Fruit fly (Drosophila melanogaster) whole organism, embryonic: ENCODE results near the gene CG33325.
A peak's percentile ranks its signal among the peaks of the same experiment; 100 is the strongest.

Experiments used
- Abd-B ChIP-seq: fragments of 200-800 bp; sonication (Bioruptor generic); optimal IDR thresholded peaks from 2 replicates; lab custom pipeline; 2018; ENCODE audit warnings: missing biosample characterization, mild to moderate bottlenecking, missing genetic modification characterization, moderate library complexity
- Asciz ChIP-seq: fragments of 200-800 bp; sonication (Bioruptor generic); optimal IDR thresholded peaks from 2 replicates; lab custom pipeline; 2017; ENCODE audit warnings: missing biosample characterization, mild to moderate bottlenecking, missing genetic modification characterization, missing genetic modification reagents
- Atf3 ChIP-seq: fragments of 200-800 bp; sonication (Bioruptor generic); optimal IDR thresholded peaks from 3 replicates; lab custom pipeline; 2016; ENCODE audit warnings: missing biosample characterization, missing genetic modification characterization
- Blimp-1 ChIP-seq: fragments of 200-800 bp; sonication (Bioruptor generic); optimal IDR thresholded peaks from 3 replicates; lab custom pipeline; 2018; ENCODE audit warnings: missing biosample characterization, missing genetic modification characterization, mild to moderate bottlenecking, moderate library complexity, missing genetic modification reagents
- BtbVII ChIP-seq: fragments of 200-800 bp; sonication (Bioruptor generic); optimal IDR thresholded peaks from 3 replicates; lab custom pipeline; 2017; ENCODE audit warnings: missing biosample characterization, mild to moderate bottlenecking, missing genetic modification characterization
- CG10209 ChIP-seq: fragments of 200-800 bp; sonication (Bioruptor generic); optimal IDR thresholded peaks from 3 replicates; lab custom pipeline; 2017; ENCODE audit warnings: missing biosample characterization, mild to moderate bottlenecking, missing genetic modification characterization, missing genetic modification reagents
- CG10267 ChIP-seq: fragments of 200-800 bp; sonication (Bioruptor generic); optimal IDR thresholded peaks from 2 replicates; lab custom pipeline; 2018; ENCODE audit warnings: missing biosample characterization, mild to moderate bottlenecking, missing genetic modification characterization, moderate library complexity
- CG10543 ChIP-seq: fragments of 200-800 bp; sonication (Bioruptor generic); optimal IDR thresholded peaks from 3 replicates; lab custom pipeline; 2017; ENCODE audit warnings: missing biosample characterization, mild to moderate bottlenecking, missing genetic modification characterization, moderate library complexity
- CG11696 ChIP-seq: fragments of 200-800 bp; sonication (Bioruptor generic); IDR thresholded peaks from 2 replicates; pipeline ENCODE4 v1.3.6; 2022; ENCODE audit warnings: missing biosample characterization, missing genetic modification characterization
- CG12219 ChIP-seq: fragments of 200-800 bp; sonication (Bioruptor generic); optimal IDR thresholded peaks from 3 replicates; lab custom pipeline; 2018; ENCODE audit warnings: missing biosample characterization, mild to moderate bottlenecking, missing genetic modification characterization
- CG16813 ChIP-seq: fragments of 200-800 bp; sonication (Bioruptor generic); IDR thresholded peaks from 3 replicates; pipeline ENCODE4 v1.3.6; 2022; ENCODE audit warnings: missing biosample characterization, missing genetic modification characterization; ENCODE audit not compliant: partially characterized antibody
- CG17359 ChIP-seq: fragments of 200-800 bp; sonication (Bioruptor generic); optimal IDR thresholded peaks from 3 replicates; lab custom pipeline; 2018; ENCODE audit warnings: missing biosample characterization, mild to moderate bottlenecking, missing genetic modification characterization, moderate library complexity
- CG18764 ChIP-seq: fragments of 200-800 bp; sonication (Bioruptor generic); optimal IDR thresholded peaks from 3 replicates; lab custom pipeline; 2016; ENCODE audit warnings: missing biosample characterization, missing genetic modification characterization
- CG30431 ChIP-seq: fragments of 200-800 bp; sonication (Bioruptor generic); optimal IDR thresholded peaks from 2 replicates; lab custom pipeline; 2017; ENCODE audit warnings: missing biosample characterization, missing genetic modification characterization
- CG3838 ChIP-seq: fragments of 200-800 bp; sonication (Bioruptor generic); optimal IDR thresholded peaks from 3 replicates; lab custom pipeline; 2016; ENCODE audit warnings: missing biosample characterization, missing genetic modification characterization
- CG6813 ChIP-seq: fragments of 200-800 bp; sonication (Bioruptor generic); optimal IDR thresholded peaks from 2 replicates; lab custom pipeline; 2017; ENCODE audit warnings: missing biosample characterization, missing genetic modification characterization, mild to moderate bottlenecking, moderate library complexity, missing genetic modification reagents
- CG7271 ChIP-seq: fragments of 200-800 bp; sonication (Bioruptor generic); optimal IDR thresholded peaks from 2 replicates; lab custom pipeline; 2018; ENCODE audit warnings: missing biosample characterization, mild to moderate bottlenecking, missing genetic modification characterization, moderate library complexity
- CG8359 ChIP-seq: fragments of 200-800 bp; sonication (Bioruptor generic); optimal IDR thresholded peaks from 2 replicates; lab custom pipeline; 2017; ENCODE audit warnings: missing biosample characterization, mild to moderate bottlenecking, missing genetic modification characterization, borderline replicate concordance
- CG9609 ChIP-seq: fragments of 200-800 bp; sonication (Bioruptor generic); optimal IDR thresholded peaks from 3 replicates; lab custom pipeline; 2016; ENCODE audit warnings: missing biosample characterization, missing genetic modification characterization
- Camta ChIP-seq: fragments of 200-800 bp; sonication (Bioruptor generic); optimal IDR thresholded peaks from 2 replicates; lab custom pipeline; 2016; ENCODE audit warnings: missing biosample characterization, missing genetic modification characterization
- CkIIα-i1 ChIP-seq: fragments of 200-800 bp; sonication (Bioruptor generic); IDR thresholded peaks from 2 replicates; pipeline ENCODE4 v1.3.6; 2022; ENCODE audit warnings: missing biosample characterization, missing genetic modification characterization
- D19B ChIP-seq: fragments of 200-800 bp; sonication (Bioruptor generic); optimal IDR thresholded peaks from 2 replicates; lab custom pipeline; 2017; ENCODE audit warnings: missing biosample characterization, mild to moderate bottlenecking, missing genetic modification characterization
- Dip2 ChIP-seq: fragments of 200-800 bp; sonication (Bioruptor generic); IDR thresholded peaks from 2 replicates; pipeline ENCODE4 v1.3.6; 2022; ENCODE audit warnings: missing biosample characterization, missing genetic modification characterization
- Dll ChIP-seq: fragments of 200-800 bp; sonication (Bioruptor generic); IDR thresholded peaks from 4 replicates; pipeline ENCODE4 v1.3.6; 2022; ENCODE audit warnings: missing biosample characterization, missing genetic modification characterization; ENCODE audit not compliant: partially characterized antibody
- Dref ChIP-seq: fragments of 200-800 bp; sonication (Bioruptor generic); IDR thresholded peaks from 2 replicates; pipeline ENCODE4 v1.3.6; 2022; ENCODE audit warnings: missing biosample characterization, missing genetic modification characterization
- Elba2 ChIP-seq: fragments of 200-800 bp; sonication (Bioruptor generic); optimal IDR thresholded peaks from 3 replicates; lab custom pipeline; 2016; ENCODE audit warnings: missing biosample characterization, missing genetic modification characterization
- Hey ChIP-seq: fragments of 200-800 bp; sonication (Bioruptor generic); optimal IDR thresholded peaks from 3 replicates; lab custom pipeline; 2018; ENCODE audit warnings: missing biosample characterization, mild to moderate bottlenecking, missing genetic modification characterization
- Hmr ChIP-seq: fragments of 200-800 bp; sonication (Bioruptor generic); optimal IDR thresholded peaks from 3 replicates; lab custom pipeline; 2017; ENCODE audit warnings: mild to moderate bottlenecking, missing biosample characterization, missing genetic modification reagents, missing genetic modification characterization
- Max ChIP-seq: fragments of 200-800 bp; sonication (Bioruptor generic); optimal IDR thresholded peaks from 2 replicates; lab custom pipeline; 2016; ENCODE audit warnings: missing biosample characterization, mild to moderate bottlenecking, missing genetic modification characterization
- Myb ChIP-seq: fragments of 200-800 bp; sonication (Bioruptor generic); optimal IDR thresholded peaks from 2 replicates; lab custom pipeline; 2016; ENCODE audit warnings: missing biosample characterization, missing genetic modification characterization
- Ptx1 ChIP-seq: fragments of 200-800 bp; sonication (Bioruptor generic); IDR thresholded peaks from 2 replicates; pipeline ENCODE4 v1.3.6; 2022; ENCODE audit warnings: missing biosample characterization, missing genetic modification characterization
- Rfx ChIP-seq: fragments of 200-800 bp; sonication (Bioruptor generic); IDR thresholded peaks from 2 replicates; pipeline ENCODE4 v1.3.6; 2022; ENCODE audit warnings: missing biosample characterization, missing genetic modification characterization
- Taf1 ChIP-seq: fragments of 200-800 bp; sonication (Bioruptor generic); IDR thresholded peaks from 2 replicates; pipeline ENCODE4 v1.3.6; 2022; ENCODE audit warnings: missing biosample characterization, missing genetic modification characterization
- Trl ChIP-seq, 3 experiments: fragments of >200 bp in 2 of 3; fragments of 200-800 bp in 1 of 3; sonication (Bioruptor generic) in 1 of 3; optimal IDR thresholded peaks; 2 replicates in 1 of 3; 3 replicates in 2 of 3; lab custom pipeline; 2016 to 2017; ENCODE audit warnings: missing biosample characterization in 1 of 3, missing genetic modification characterization in 1 of 3
- chif ChIP-seq, 2 experiments: fragments of 200-800 bp; sonication (Bioruptor generic); optimal IDR thresholded peaks; 3 replicates each; lab custom pipeline; 2016; ENCODE audit warnings: missing biosample characterization in 2 of 2, missing genetic modification characterization in 2 of 2
- disco-r ChIP-seq: fragments of 200-800 bp; sonication (Bioruptor generic); optimal IDR thresholded peaks from 2 replicates; lab custom pipeline; 2016; ENCODE audit warnings: missing biosample characterization, missing genetic modification characterization
- dysf ChIP-seq: fragments of 200-800 bp; sonication (Bioruptor generic); IDR thresholded peaks from 3 replicates; pipeline ENCODE4 v1.3.6; 2022; ENCODE audit warnings: missing biosample characterization, missing genetic modification characterization
- gro ChIP-seq: fragments of 200-800 bp; sonication (Bioruptor generic); optimal IDR thresholded peaks from 2 replicates; lab custom pipeline; 2016; ENCODE audit warnings: missing biosample characterization, missing genetic modification characterization
- jing ChIP-seq: fragments of 200-800 bp; sonication (Bioruptor generic); optimal IDR thresholded peaks from 2 replicates; lab custom pipeline; 2018; ENCODE audit warnings: missing biosample characterization, mild to moderate bottlenecking, missing genetic modification characterization
- ken ChIP-seq: fragments of 200-800 bp; sonication (Bioruptor generic); IDR thresholded peaks from 3 replicates; pipeline ENCODE4 v1.3.6; 2022; ENCODE audit warnings: missing biosample characterization, missing genetic modification characterization
- klu ChIP-seq: fragments of 200-800 bp; sonication (Bioruptor generic); IDR thresholded peaks from 2 replicates; pipeline ENCODE4 v1.3.6; 2022; ENCODE audit warnings: missing biosample characterization, missing genetic modification characterization
- lbe ChIP-seq: fragments of 200-800 bp; sonication (Bioruptor generic); optimal IDR thresholded peaks from 2 replicates; lab custom pipeline; 2016; ENCODE audit warnings: missing biosample characterization, mild to moderate bottlenecking, missing genetic modification characterization
- sc ChIP-seq, 3 experiments: fragments of >200 bp in 2 of 3; fragments of 200-800 bp in 1 of 3; sonication (Bioruptor generic) in 1 of 3; optimal IDR thresholded peaks; 2 replicates in 2 of 3; 3 replicates in 1 of 3; lab custom pipeline; 2017; ENCODE audit warnings: mild to moderate bottlenecking in 1 of 3, missing biosample characterization in 1 of 3, missing genetic modification characterization in 1 of 3, missing genetic modification reagents in 1 of 3
- slou ChIP-seq: fragments of 200-800 bp; sonication (Bioruptor generic); optimal IDR thresholded peaks from 3 replicates; lab custom pipeline; 2016; ENCODE audit warnings: missing biosample characterization, missing genetic modification characterization
- tin ChIP-seq: fragments of 200-800 bp; sonication (Bioruptor generic); optimal IDR thresholded peaks from 3 replicates; lab custom pipeline; 2016; ENCODE audit warnings: missing biosample characterization, missing genetic modification characterization
- yki ChIP-seq: fragments of >200 bp; optimal IDR thresholded peaks from 3 replicates; lab custom pipeline; 2018
- z ChIP-seq: fragments of 200-800 bp; sonication (Bioruptor generic); IDR thresholded peaks from 3 replicates; pipeline ENCODE4 v1.3.6; 2022; ENCODE audit warnings: missing biosample characterization, missing genetic modification characterization
- zfh1 ChIP-seq: fragments of 200-800 bp; sonication (Bioruptor generic); IDR thresholded peaks from 3 replicates; pipeline ENCODE4 v1.3.6; 2022; ENCODE audit warnings: missing biosample characterization, missing genetic modification characterization

CG33325 gene

DNA sequence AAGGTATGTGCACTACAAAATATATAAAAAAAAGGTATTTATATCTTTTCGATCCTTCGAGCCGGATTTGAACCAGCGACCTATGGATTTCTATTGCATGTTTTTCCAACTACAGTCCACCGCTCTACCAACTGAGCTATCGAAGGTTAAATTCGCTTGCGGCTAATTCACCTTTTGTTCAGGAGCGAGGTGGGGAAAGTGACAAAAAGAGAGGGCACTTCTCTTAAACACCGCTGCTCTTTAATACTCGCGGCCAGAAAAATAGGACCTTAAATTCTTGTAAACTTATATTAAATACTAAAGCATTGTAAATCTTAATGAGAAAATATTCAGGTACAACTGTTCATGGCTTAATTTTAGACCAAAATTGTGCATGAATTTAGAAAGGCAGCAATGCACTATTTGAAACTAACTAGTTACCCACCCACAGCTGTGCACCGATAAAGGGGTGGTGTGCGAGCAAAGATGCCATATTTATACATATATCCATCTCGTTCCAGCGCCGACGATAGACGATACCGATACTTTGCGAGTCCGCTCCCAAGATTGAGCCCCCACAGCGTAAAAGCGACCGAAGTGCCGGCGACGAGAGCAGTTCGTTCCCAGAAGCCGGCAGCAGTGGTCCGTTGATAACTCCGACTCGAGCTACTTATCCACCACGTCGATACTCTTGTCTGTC is 10.7 kb downstream of the CG33325 start (continued):
- TF ChIP-seq Abd-B (GFP tag; lab: Kevin White, UChicago) (peak; percentile 93), CG6813 (GFP tag; lab: Kevin White, UChicago) (peak; percentile 99), yki (lab: Kevin White, UChicago) (peak; percentile 58), CG10543 (GFP tag; lab: Kevin White, UChicago) (peak; percentile 98), CG10209 (peak; percentile 98), BtbVII (peak; percentile 98), CG12219 (GFP tag; lab: Kevin White, UChicago) (peak; percentile 99), CG11696 (GFP tag; lab: Robert Waterston, UW) (peak; percentile 100), ken (peak; percentile 96), zfh1 (GFP tag; lab: Robert Waterston, UW) (peak; percentile 98), CG17359 (tag; lab: Kevin White, UChicago) (peak; percentile 98), Max (GFP tag; lab: Kevin White, UChicago) (peak; percentile 98), Atf3 (GFP tag; lab: Kevin White, UChicago) (peak; percentile 92), Elba2 (GFP tag; lab: Kevin White, UChicago) (peak; percentile 65), CG9609 (GFP tag; lab: Kevin White, UChicago) (peak; percentile 95), CkIIα-i1 (0 out of 2 replicates have a peak, but pooled peaks have one; percentile 61), Taf1 (GFP tag; lab: Robert Waterston, UW) (peak; percentile 94), Rfx (GFP tag; lab: Robert Waterston, UW) (peak; percentile 97), sc (optimal IDR thresholded peaks at IDR 0.05; lab: Kevin White, UChicago) (no peak), sc (GFP tag; optimal IDR thresholded peaks at IDR 0.05; lab: Kevin White, UChicago) (peak; percentile 97), Trl (optimal IDR thresholded peaks at IDR 0.05; lab: Kevin White, UChicago) (peak; percentile 78 to 85), Trl (GFP tag; optimal IDR thresholded peaks at IDR 0.05; lab: Kevin White, UChicago) (peak; percentile 98), CG16813 (GFP tag; lab: Robert Waterston, UW) (peak; percentile 71), Camta (GFP tag; lab: Kevin White, UChicago) (peak; percentile 96), D19B (GFP tag; lab: Kevin White, UChicago) (peak; percentile 91), CG30431 (GFP tag; lab: Kevin White, UChicago) (peak; percentile 96), disco-r (GFP tag; lab: Kevin White, UChicago) (peak; percentile 95), z (GFP tag; lab: Robert Waterston, UW) (peak; percentile 80; the same call in 2 of the 3 replicates), CG18764 (GFP tag; lab: Kevin White, UChicago) (peak; percentile 94), Blimp-1 (GFP tag; lab: Kevin White, UChicago) (peak; percentile 97), Dll (GFP tag; lab: Robert Waterston, UW) (peak; percentile 72; the same call in 2 of the 4 replicates), lbe (GFP tag; lab: Kevin White, UChicago) (peak; percentile 97), gro (GFP tag; lab: Kevin White, UChicago) (peak; percentile 98), chif (GFP tag; optimal IDR thresholded peaks at IDR 0.05; lab: Kevin White, UChicago) (peak; percentile 95 to 98), CG7271 (peak; percentile 92), Hmr (GFP tag; lab: Kevin White, UChicago) (peak; percentile 99), Hey (tag; lab: Kevin White, UChicago) (peak; percentile 90), slou (GFP tag; lab: Kevin White, UChicago) (peak; percentile 93), CG8359 (GFP tag; lab: Kevin White, UChicago) (peak; percentile 92), Ptx1 (GFP tag; lab: Robert Waterston, UW) (peak; percentile 96), Dip2 (GFP tag; lab: Robert Waterston, UW) (peak; percentile 51; the same call in 1 of the 2 replicates), Asciz (GFP tag; lab: Kevin White, UChicago) (peak; percentile 97), CG3838 (GFP tag; lab: Kevin White, UChicago) (peak; percentile 93), klu (GFP tag; lab: Robert Waterston, UW) (peak; percentile 84), tin (GFP tag; lab: Kevin White, UChicago) (peak; percentile 98), jing (GFP tag; lab: Kevin White, UChicago) (peak; percentile 94), dysf (GFP tag; lab: Robert Waterston, UW) (peak; percentile 97), Dref (GFP tag; lab: Robert Waterston, UW) (peak; percentile 72), CG10267 (peak; percentile 97), Myb (peak; percentile 88)
